Worm (Caenorhabditis elegans) whole organism, young adult: ENCODE data around the gene F46B6.5.

ENCODE experiments used
- B0019.2 ChIP-seq: fragments of 200-800 bp; sonication (Bioruptor generic); conservative IDR thresholded peaks from 2 replicates; pipeline ENCODE4 v1.3.6; 2022; ENCODE audit warnings: missing genetic modification reagents, missing genetic modification characterization, missing compliant biosample characterization
- B0261.1 ChIP-seq: sonication (generic microtip); optimal IDR thresholded peaks from 2 replicates; lab custom pipeline; 2016; ENCODE audit warnings: mild to moderate bottlenecking, missing genetic modification characterization, moderate library complexity, missing compliant biosample characterization
- B0336.3 ChIP-seq: fragments of 200-800 bp; sonication (Bioruptor generic); IDR thresholded peaks from 2 replicates; pipeline ENCODE4 v1.3.6; 2022; ENCODE audit warnings: missing genetic modification characterization, missing compliant biosample characterization
- D2030.7 ChIP-seq: fragments of 200-800 bp; sonication (Bioruptor generic); IDR thresholded peaks from 2 replicates; pipeline ENCODE4 v1.3.6; 2022; ENCODE audit warnings: missing genetic modification reagents, missing genetic modification characterization, missing compliant biosample characterization
- F10E7.11 ChIP-seq: sonication (generic microtip); optimal IDR thresholded peaks from 2 replicates; lab custom pipeline; 2017; ENCODE audit warnings: mild to moderate bottlenecking, missing genetic modification characterization, moderate library complexity, missing compliant biosample characterization
- F39B2.1 ChIP-seq: fragments of 200-800 bp; sonication (Bioruptor generic); IDR thresholded peaks from 2 replicates; pipeline ENCODE4 v1.3.6; 2022; ENCODE audit warnings: missing genetic modification reagents, missing genetic modification characterization, missing compliant biosample characterization
- F55B11.4 ChIP-seq: sonication (generic microtip); optimal IDR thresholded peaks from 2 replicates; lab custom pipeline; 2016; ENCODE audit warnings: missing compliant biosample characterization, missing genetic modification characterization, borderline replicate concordance; ENCODE audit not compliant: insufficient read depth
- F57A8.1 ChIP-seq: fragments of 200-800 bp; sonication (Bioruptor generic); optimal IDR thresholded peaks from 2 replicates; lab custom pipeline; 2018; ENCODE audit warnings: mild to moderate bottlenecking, missing genetic modification characterization, moderate library complexity, missing compliant biosample characterization
- T07F8.4 ChIP-seq: sonication (generic microtip); optimal IDR thresholded peaks from 2 replicates; lab custom pipeline; 2016; ENCODE audit warnings: mild to moderate bottlenecking, missing genetic modification characterization, moderate library complexity, missing compliant biosample characterization
- Y53F4B.3 ChIP-seq: fragments of 200-800 bp; sonication (Bioruptor generic); IDR thresholded peaks from 2 replicates; pipeline ENCODE4 v1.3.6; 2022; ENCODE audit warnings: missing genetic modification reagents, missing genetic modification characterization, missing compliant biosample characterization
- Y56A3A.18 ChIP-seq: fragments of 200-800 bp; sonication (Bioruptor generic); IDR thresholded peaks from 2 replicates; pipeline ENCODE4 v1.3.6; 2022; ENCODE audit warnings: missing genetic modification reagents, missing genetic modification characterization, missing compliant biosample characterization
- Y95B8A.8 ChIP-seq: fragments of 200-800 bp; sonication (Bioruptor generic); IDR thresholded peaks from 2 replicates; pipeline ENCODE4 v1.3.6; 2022; ENCODE audit warnings: missing genetic modification reagents, missing genetic modification characterization, missing compliant biosample characterization
- ZK185.1 ChIP-seq: sonication (generic microtip); optimal IDR thresholded peaks from 2 replicates; lab custom pipeline; 2016; ENCODE audit warnings: mild to moderate bottlenecking, missing genetic modification characterization, missing compliant biosample characterization; ENCODE audit not compliant: poor library complexity, severe bottlenecking
- akir-1 ChIP-seq: fragments of 200-800 bp; sonication (Bioruptor generic); optimal IDR thresholded peaks from 2 replicates; lab custom pipeline; 2018; ENCODE audit warnings: mild to moderate bottlenecking, missing genetic modification characterization, moderate library complexity, missing compliant biosample characterization
- aptf-2 ChIP-seq: fragments of 200-800 bp; sonication (Bioruptor generic); conservative IDR thresholded peaks from 2 replicates; pipeline ENCODE4 v1.3.6; 2022; ENCODE audit warnings: missing genetic modification reagents, missing genetic modification characterization, missing compliant biosample characterization
- atf-7 ChIP-seq: sonication (generic microtip); optimal IDR thresholded peaks from 2 replicates; lab custom pipeline; 2017; ENCODE audit warnings: mild to moderate bottlenecking, missing genetic modification characterization, missing compliant biosample characterization
- attf-6 ChIP-seq: fragments of 200-800 bp; sonication (Bioruptor generic); IDR thresholded peaks from 2 replicates; pipeline ENCODE4 v1.3.6; 2022; ENCODE audit warnings: missing genetic modification reagents, missing genetic modification characterization, missing compliant biosample characterization
- cebp-2 ChIP-seq: fragments of 200-800 bp; sonication (Bioruptor generic); IDR thresholded peaks from 2 replicates; pipeline ENCODE4 v1.3.6; 2022; ENCODE audit warnings: missing genetic modification characterization, missing compliant biosample characterization
- ceh-27 ChIP-seq: fragments of 200-800 bp; sonication (Bioruptor generic); optimal IDR thresholded peaks from 2 replicates; lab custom pipeline; 2018; ENCODE audit warnings: mild to moderate bottlenecking, missing genetic modification characterization, moderate library complexity, missing compliant biosample characterization
- ceh-79 ChIP-seq: sonication (generic microtip); optimal IDR thresholded peaks from 2 replicates; lab custom pipeline; 2017; ENCODE audit warnings: mild to moderate bottlenecking, missing genetic modification characterization, missing compliant biosample characterization
- chd-7 ChIP-seq: sonication (generic microtip); optimal IDR thresholded peaks from 2 replicates; lab custom pipeline; 2016; ENCODE audit warnings: mild to moderate bottlenecking, missing genetic modification characterization, moderate library complexity, missing compliant biosample characterization
- die-1 ChIP-seq: sonication (generic microtip); optimal IDR thresholded peaks from 2 replicates; lab custom pipeline; 2016; ENCODE audit warnings: missing genotype, mild to moderate bottlenecking, missing genetic modification characterization, missing compliant biosample characterization
- dpff-1 ChIP-seq: sonication (generic microtip); optimal IDR thresholded peaks from 2 replicates; lab custom pipeline; 2017; ENCODE audit warnings: mild to moderate bottlenecking, missing genetic modification characterization, missing compliant biosample characterization
- fkh-3 ChIP-seq: sonication (generic microtip); optimal IDR thresholded peaks from 2 replicates; lab custom pipeline; 2016; ENCODE audit warnings: mild to moderate bottlenecking, missing genetic modification characterization, missing compliant biosample characterization
- hmg-1.2 ChIP-seq: fragments of 200-800 bp; sonication (Bioruptor generic); IDR thresholded peaks from 2 replicates; pipeline ENCODE4 v1.3.6; 2022; ENCODE audit warnings: missing genetic modification reagents, missing genetic modification characterization, missing compliant biosample characterization
- hsf-1 ChIP-seq: fragments of 200-800 bp; sonication (Bioruptor generic); IDR thresholded peaks from 2 replicates; pipeline ENCODE4 v1.3.6; 2022; ENCODE audit warnings: missing genetic modification reagents, missing genetic modification characterization, missing compliant biosample characterization
- let-526 ChIP-seq: fragments of 200-800 bp; sonication (Bioruptor generic); IDR thresholded peaks from 2 replicates; pipeline ENCODE4 v1.3.6; 2022; ENCODE audit warnings: missing genetic modification reagents, missing genetic modification characterization, missing compliant biosample characterization
- madf-8 ChIP-seq: fragments of 200-800 bp; sonication (Bioruptor generic); conservative IDR thresholded peaks from 2 replicates; pipeline ENCODE4 v1.3.6; 2022; ENCODE audit warnings: missing genetic modification reagents, missing genetic modification characterization, missing compliant biosample characterization
- mcd-1 ChIP-seq: fragments of 200-800 bp; sonication (Bioruptor generic); IDR thresholded peaks from 2 replicates; pipeline ENCODE4 v1.3.6; 2022; ENCODE audit warnings: missing genetic modification reagents, missing genetic modification characterization, missing compliant biosample characterization
- mes-4 ChIP-seq: sonication (generic microtip); optimal IDR thresholded peaks from 2 replicates; lab custom pipeline; 2016; ENCODE audit warnings: missing genotype, missing genetic modification characterization, missing compliant biosample characterization
- nfya-1 ChIP-seq: sonication (generic microtip); optimal IDR thresholded peaks from 2 replicates; lab custom pipeline; 2017; ENCODE audit warnings: antibody characterized with exemption, missing compliant biosample characterization, missing genetic modification characterization, borderline replicate concordance; ENCODE audit not compliant: insufficient read depth
- nfya-2 ChIP-seq: fragments of 200-800 bp; sonication (Bioruptor generic); IDR thresholded peaks from 2 replicates; pipeline ENCODE4 v1.3.6; 2022; ENCODE audit warnings: missing genetic modification reagents, missing genetic modification characterization, missing compliant biosample characterization
- pbrm-1 ChIP-seq: fragments of 200-800 bp; sonication (Bioruptor generic); IDR thresholded peaks from 2 replicates; pipeline ENCODE4 v1.3.6; 2022; ENCODE audit warnings: missing genetic modification reagents, missing genetic modification characterization, missing compliant biosample characterization
- pha-4 ChIP-seq: fragments of 150-350 bp; sonication (generic microtip); optimal IDR thresholded peaks from 2 replicates; lab custom pipeline; 2014; ENCODE audit warnings: missing biosample characterization, missing genetic modification reagents, missing genetic modification characterization
- snpc-1.1 ChIP-seq: sonication (generic microtip); optimal IDR thresholded peaks from 2 replicates; lab custom pipeline; 2017; ENCODE audit warnings: missing genetic modification characterization, mild to moderate bottlenecking, missing compliant biosample characterization, antibody characterized with exemption, moderate library complexity, missing genotype, missing genetic modification reagents; ENCODE audit not compliant: insufficient read depth
- snpc-1.3 ChIP-seq: sonication (generic microtip); optimal IDR thresholded peaks from 2 replicates; lab custom pipeline; 2017; ENCODE audit warnings: missing genetic modification characterization, mild to moderate bottlenecking, missing compliant biosample characterization, antibody characterized with exemption, moderate library complexity, missing genotype, missing genetic modification reagents; ENCODE audit not compliant: insufficient read depth
- somi-1 ChIP-seq: fragments of 200-800 bp; sonication (Bioruptor generic); optimal IDR thresholded peaks from 2 replicates; lab custom pipeline; 2018; ENCODE audit warnings: mild to moderate bottlenecking, missing genetic modification characterization, missing compliant biosample characterization
- sptf-2 ChIP-seq: fragments of 200-800 bp; sonication (Bioruptor generic); optimal IDR thresholded peaks from 2 replicates; lab custom pipeline; 2018; ENCODE audit warnings: mild to moderate bottlenecking, missing genetic modification characterization, missing compliant biosample characterization
- tbx-9 ChIP-seq: sonication (generic microtip); optimal IDR thresholded peaks from 2 replicates; lab custom pipeline; 2016; ENCODE audit warnings: borderline replicate concordance, missing genetic modification characterization, inconsistent platforms, missing compliant biosample characterization
- tlf-1 ChIP-seq: fragments of 200-800 bp; sonication (Bioruptor generic); optimal IDR thresholded peaks from 2 replicates; lab custom pipeline; 2018; ENCODE audit warnings: mild to moderate bottlenecking, missing genetic modification characterization, missing compliant biosample characterization
- ztf-25 ChIP-seq: fragments of 200-800 bp; sonication (Bioruptor generic); IDR thresholded peaks from 2 replicates; pipeline ENCODE4 v1.3.6; 2022; ENCODE audit warnings: missing genetic modification reagents, missing genetic modification characterization, missing compliant biosample characterization

Gene F46B6.5

DNA sequence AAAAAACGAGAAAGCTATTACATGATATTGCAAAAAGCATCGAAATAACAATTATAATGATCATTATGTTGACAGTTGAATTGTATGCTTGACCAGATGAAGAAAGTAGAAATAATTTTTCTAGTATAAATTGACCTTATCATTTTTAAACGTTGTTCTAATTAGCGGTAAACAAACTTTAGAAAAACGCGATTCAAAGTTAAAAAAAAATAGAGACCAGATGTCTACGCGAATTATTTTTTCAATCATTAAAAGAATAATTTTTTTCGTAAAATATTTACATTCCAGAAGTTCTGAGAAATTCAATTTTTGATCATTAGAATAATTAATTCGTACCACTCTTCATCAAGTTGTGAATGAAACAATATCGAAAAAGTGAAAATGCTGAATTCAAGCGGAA, 19.1 kb upstream of the F46B6.5 start, which contains the start of gene F46B6.10:
Gene F46B6.10 (minus strand): TSS at position 101 of the 400 bp plus-strand sequence.
- TF ChIP-seq chd-7 (tag; lab: Kevin White, UChicago) (no peak), nfya-1 (tag; lab: Kevin White, UChicago) (no peak), Y56A3A.18 (GFP tag; lab: Robert Waterston, UW) (no peak), T07F8.4 (tag; lab: Kevin White, UChicago) (no peak), snpc-1.3 (tag; lab: Kevin White, UChicago) (no peak), snpc-1.1 (tag; lab: Kevin White, UChicago) (no peak), D2030.7 (no peak), mes-4 (tag; lab: Kevin White, UChicago) (no peak), sptf-2 (GFP tag; lab: Kevin White, UChicago) (no peak)

DNA sequence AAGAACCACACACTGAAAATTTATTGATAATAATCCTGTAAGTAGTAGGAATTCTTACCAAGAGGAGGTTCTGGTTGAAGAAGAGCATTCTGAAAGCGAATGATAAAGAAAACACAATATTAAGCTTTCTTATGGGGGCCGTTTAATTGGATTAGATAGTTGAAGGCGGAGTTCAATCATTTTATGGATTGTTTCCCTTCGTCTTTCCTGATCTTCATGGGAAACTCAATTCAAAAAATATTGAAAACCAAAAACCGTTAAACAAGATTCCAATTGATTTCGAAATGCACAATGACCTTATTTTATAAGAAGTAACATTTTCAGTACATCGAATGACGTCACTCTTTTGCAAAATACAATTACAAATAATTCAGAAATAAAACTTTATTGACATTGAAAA, 16.2 kb upstream of the F46B6.5 start, which contains the start of gene F46B6.13:
Gene F46B6.13 (minus strand): TSS at position 101 of the 400 bp plus-strand sequence.
- TF ChIP-seq akir-1 (GFP tag; lab: Kevin White, UChicago) (no peak), F10E7.11 (tag; lab: Kevin White, UChicago) (no peak)
- TF ChIP-seq, all 124 proteins: peak for 0

DNA sequence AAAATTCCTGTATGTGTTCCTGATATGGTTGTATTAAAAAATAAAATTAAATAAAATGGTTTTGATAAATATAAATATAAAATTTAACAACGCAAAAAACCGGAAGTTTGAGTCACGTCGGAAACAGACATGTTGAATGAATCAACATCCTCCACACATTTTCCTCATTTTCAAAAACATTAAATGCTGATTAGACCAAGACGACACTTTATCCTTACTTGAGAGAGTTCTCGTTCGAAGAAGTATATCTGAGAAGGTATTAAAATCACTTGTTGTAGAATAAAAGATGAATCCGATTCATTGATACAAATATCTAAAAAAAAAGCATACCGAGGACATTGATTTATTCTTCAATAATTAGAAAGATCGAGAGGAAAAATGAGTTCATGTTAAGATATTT, 15.3 kb upstream of the F46B6.5 start:
- TF ChIP-seq Y95B8A.8 (GFP tag; lab: Robert Waterston, UW) (no peak), pha-4 (tag; lab: Kevin White, UChicago) (no peak), nfya-1 (tag; lab: Kevin White, UChicago) (no peak), F39B2.1 (GFP tag; lab: Robert Waterston, UW) (no peak), ZK185.1 (tag; lab: Kevin White, UChicago) (no peak), let-526 (GFP tag; lab: Robert Waterston, UW) (no peak), hsf-1 (GFP tag; lab: Robert Waterston, UW) (no peak), F55B11.4 (tag; lab: Kevin White, UChicago) (no peak), die-1 (tag; lab: Kevin White, UChicago) (no peak), madf-8 (GFP tag; lab: Robert Waterston, UW) (no peak), nfya-2 (GFP tag; lab: Robert Waterston, UW) (no peak), mes-4 (tag; lab: Kevin White, UChicago) (no peak), tlf-1 (no peak), ceh-79 (tag; lab: Kevin White, UChicago) (no peak), attf-6 (no peak), fkh-3 (tag; lab: Kevin White, UChicago) (no peak), chd-7 (tag; lab: Kevin White, UChicago) (no peak)

DNA sequence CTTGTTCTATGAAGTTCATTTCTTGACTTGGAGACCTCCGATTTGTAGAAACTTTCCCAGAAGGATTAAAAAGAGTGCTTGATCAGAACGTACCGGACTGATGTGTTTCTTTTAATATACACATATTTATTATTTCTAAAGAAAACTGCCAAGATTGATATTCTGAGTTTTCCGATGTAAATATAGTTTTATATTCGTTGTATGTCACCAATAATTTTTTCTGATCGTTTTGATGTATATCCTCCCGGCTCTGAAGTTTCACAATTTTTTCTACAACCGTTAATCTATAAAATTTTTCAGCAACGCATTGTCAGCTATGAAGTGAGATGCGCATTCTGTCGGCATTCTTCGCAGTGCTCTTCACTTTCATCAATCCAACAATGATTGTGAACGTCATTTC, 13.7 kb upstream of the F46B6.5 start, which contains the start of gene F46B6.9:
Gene F46B6.9 (plus strand): TSS at position 301 of the 400 bp plus-strand sequence.
- no peak for TF ChIP-seq mcd-1 (GFP tag; lab: Robert Waterston, UW)
- no peak for TF ChIP-seq aptf-2 (GFP tag; lab: Robert Waterston, UW)
- TF ChIP-seq B0261.1 (tag; lab: Kevin White, UChicago): no peak
- TF ChIP-seq Y53F4B.3 (GFP tag; lab: Robert Waterston, UW): no peak

DNA sequence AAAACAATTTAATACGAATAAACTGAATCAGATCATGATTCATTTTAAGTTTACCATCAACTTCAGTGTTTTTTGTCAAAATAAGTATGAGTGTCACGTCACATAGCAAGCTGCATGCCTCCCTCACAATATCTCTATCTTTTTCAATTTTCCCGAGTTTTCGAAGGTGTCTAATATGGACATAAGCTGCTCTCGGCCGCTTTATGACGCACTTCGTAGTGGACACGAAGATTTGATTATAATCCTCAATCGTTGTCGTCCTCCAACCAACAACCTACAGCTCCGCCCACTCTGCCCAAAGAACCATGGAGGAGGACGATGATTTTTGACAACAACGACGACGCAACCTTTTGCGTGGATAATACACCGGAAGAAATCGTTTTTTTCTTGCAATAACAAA, 13.1 kb upstream of the F46B6.5 start:
- TF ChIP-seq pbrm-1: no peak
- TF ChIP-seq Y95B8A.8 (GFP tag; lab: Robert Waterston, UW): no peak
- no peak for TF ChIP-seq hsf-1 (GFP tag; lab: Robert Waterston, UW)
- TF ChIP-seq hmg-1.2 (GFP tag; lab: Robert Waterston, UW): no peak
- no peak for TF ChIP-seq somi-1 (GFP tag; lab: Kevin White, UChicago)
- no peak for TF ChIP-seq tbx-9
- no peak for TF ChIP-seq ceh-27 (GFP tag; lab: Kevin White, UChicago)
- TF ChIP-seq ztf-25: no peak
- TF ChIP-seq B0336.3: no peak
- no peak for TF ChIP-seq F57A8.1
- no peak for TF ChIP-seq cebp-2 (GFP tag; lab: Robert Waterston, UW)
- TF ChIP-seq B0019.2 (GFP tag; lab: Robert Waterston, UW): no peak
- TF ChIP-seq atf-7 (tag; lab: Kevin White, UChicago): no peak
- TF ChIP-seq dpff-1 (tag; lab: Kevin White, UChicago): no peak
- TF ChIP-seq mcd-1 (GFP tag; lab: Robert Waterston, UW): no peak
